Worm (Caenorhabditis elegans): ENCODE measurements around the gene Y41G9A.6.

- TF ChIP-seq cog-1 (tag; optimal IDR thresholded peaks at IDR 0.05) (no peak), flt-1 (GFP tag; IDR thresholded peaks at IDR 0.05) (no peak), med-1 (GFP tag; optimal IDR thresholded peaks at IDR 0.05; ENCODE audit: insufficient read depth) (no peak), ztf-23 (GFP tag; IDR thresholded peaks at IDR 0.05) (no peak), T22C8.4 (GFP tag; IDR thresholded peaks at IDR 0.05) (no peak), klf-2 (GFP tag; conservative IDR thresholded peaks at IDR 0.05) (no peak), ztf-29 (GFP tag; IDR thresholded peaks at IDR 0.05) (no peak), ref-1 (GFP tag; conservative IDR thresholded peaks at IDR 0.05) (no peak)
These were observed 21.9 kb downstream of the Y41G9A.6 start, which contains the start of gene nspg-5 for ce11 chrX:2981715-2982114.

Data from whole organism, midembryonic.